Worm (Caenorhabditis elegans): Measurements from ENCODE around the gene tbc-20.

- TF ChIP-seq pqm-1 (tag; optimal IDR thresholded peaks at IDR 0.05) = no peak
- no peak for TF ChIP-seq K02D7.2 (tag; optimal IDR thresholded peaks at IDR 0.05)
- no peak for TF ChIP-seq hlh-30 (tag; optimal IDR thresholded peaks at IDR 0.05; ENCODE audit: insufficient read depth)
- TF ChIP-seq ets-4 (tag; optimal IDR thresholded peaks at IDR 0.05) = no peak
- no peak for TF ChIP-seq ceh-22 (tag; optimal IDR thresholded peaks at IDR 0.05)
- TF ChIP-seq nhr-11 (tag; optimal IDR thresholded peaks at IDR 0.05) = no peak
- no peak for TF ChIP-seq unc-86 (tag; optimal IDR thresholded peaks at IDR 0.05)
Measured at ce11 chrII:14799367-14799766, 1.1 kb downstream of the tbc-20 start.

All from whole organism, late embryonic.